Fruit fly (Drosophila melanogaster) S2 (cell line): ENCODE results near the gene CG31183.

Experiments
- CG8478 ChIP-seq: fragments of >200 bp; optimal IDR thresholded peaks from 2 replicates; lab custom pipeline; 2018
- CTCF ChIP-seq, 2 experiments: fragments of >200 bp; optimal IDR thresholded peaks; 2 replicates each; lab custom pipeline; 2018

- no peak for TF ChIP-seq CG8478 (lab: Kevin White, UChicago)
- no peak for TF ChIP-seq CTCF (optimal IDR thresholded peaks at IDR 0.05; lab: Kevin White, UChicago)
Measured at dm6 chr3R:15833332-15833731, 42.4 kb downstream of the CG31183 start, which contains the start of gene CG43318.
